Worm (Caenorhabditis elegans) whole organism, L4/young adult: ENCODE results near the gene dna-2.

Source experiments
- W03F9.2 ChIP-seq: fragments of 150-350 bp; optimal IDR thresholded peaks from 2 replicates; lab custom pipeline; 2014; ENCODE audit warnings: missing biosample characterization, missing genetic modification characterization
- dao-5 ChIP-seq: sonication (generic microtip); optimal IDR thresholded peaks from 2 replicates; lab custom pipeline; 2016; ENCODE audit warnings: missing genotype, missing genetic modification characterization, moderate library complexity, missing compliant biosample characterization
- him-1 ChIP-seq: sonication (generic microtip); optimal IDR thresholded peaks from 2 replicates; lab custom pipeline; 2016; ENCODE audit warnings: missing genotype, missing genetic modification reagents, missing genetic modification characterization, missing compliant biosample characterization

- TF ChIP-seq dao-5 (tag; lab: Kevin White, UChicago) (no peak), him-1 (tag; lab: Kevin White, UChicago) (no peak), W03F9.2 (no peak)
Measured at ce11 chrII:11732513-11732912, 45.7 kb upstream of the dna-2 start, which contains the start of gene F13D12.8.
